Fruit fly (Drosophila melanogaster) Kc167 (cell line): ENCODE results near the gene Pfdn2.

Source experiments
- Myc ChIP-seq: fragments of >200 bp; optimal IDR thresholded peaks from 2 replicates; lab custom pipeline; 2017; ENCODE audit warnings: missing external identifiers
- Sin3A ChIP-seq: fragments of >200 bp; optimal IDR thresholded peaks from 2 replicates; lab custom pipeline; 2018; ENCODE audit warnings: missing external identifiers
- psq ChIP-seq: fragments of >200 bp; optimal IDR thresholded peaks from 2 replicates; lab custom pipeline; 2017; ENCODE audit warnings: missing external identifiers

- no peak for TF ChIP-seq psq
- no peak for TF ChIP-seq Sin3A
- TF ChIP-seq Myc = no peak
Observed at dm6 chr3L:11046559-11046958, 27.6 kb downstream of the Pfdn2 start.
